Worm (Caenorhabditis elegans): Measurements from ENCODE around the gene R05F9.7.
"Not testable (repeated sequence)": the region's sequence is repeated elsewhere in the genome, so short reads cannot be mapped to it uniquely, and the experiment has no call there.

The R05F9.7 gene

ce11 chrII:4918501-4919021 is 32.5 kb downstream of the R05F9.7 start:
- no peak for TF ChIP-seq elt-1 (tag; optimal IDR thresholded peaks at IDR 0.05; ENCODE audit: borderline replicate concordance, insufficient read depth)
- peak; percentile 64 for TF ChIP-seq nhr-2 (tag; optimal IDR thresholded peaks at IDR 0.05)

ce11 chrII:4920608-4921007 is 34.5 kb downstream of the R05F9.7 start:
- TF ChIP-seq nhr-2 (tag; optimal IDR thresholded peaks at IDR 0.05) = no peak
- TF ChIP-seq lsy-2 (tag; optimal IDR thresholded peaks at IDR 0.05) = no peak
- no peak for TF ChIP-seq tbx-8 (GFP tag; optimal IDR thresholded peaks at IDR 0.05)
- TF ChIP-seq mls-2 (tag; optimal IDR thresholded peaks at IDR 0.05) = no peak
- TF ChIP-seq ztf-11 (tag; optimal IDR thresholded peaks at IDR 0.05) = no peak
- TF ChIP-seq drap-1 (GFP tag; optimal IDR thresholded peaks at IDR 0.05) = no peak
- no peak for TF ChIP-seq ces-1 (GFP tag; optimal IDR thresholded peaks at IDR 0.05)
- no peak for TF ChIP-seq sem-2 (GFP tag; optimal IDR thresholded peaks at IDR 0.05)
- TF ChIP-seq zip-8 (tag; optimal IDR thresholded peaks at IDR 0.05) = no peak
- TF ChIP-seq ceh-83 (GFP tag; optimal IDR thresholded peaks at IDR 0.05) = no peak
- TF ChIP-seq flh-1 (GFP tag; optimal IDR thresholded peaks at IDR 0.05) = no peak
- no peak for TF ChIP-seq unc-120 (tag; optimal IDR thresholded peaks at IDR 0.05; ENCODE audit: poor library complexity, severe bottlenecking)
- TF ChIP-seq nhr-12 (tag; optimal IDR thresholded peaks at IDR 0.05) = no peak
- TF ChIP-seq nhr-28 (tag; optimal IDR thresholded peaks at IDR 0.05) = no peak
- no peak for TF ChIP-seq blmp-1 (tag; optimal IDR thresholded peaks at IDR 0.05)
- TF ChIP-seq lin-32 (GFP tag; optimal IDR thresholded peaks at IDR 0.05) = no peak
- no peak for TF ChIP-seq M03D4.4 (tag; optimal IDR thresholded peaks at IDR 0.05)
- no peak for TF ChIP-seq elt-1 (tag; optimal IDR thresholded peaks at IDR 0.05; ENCODE audit: borderline replicate concordance, insufficient read depth)
- no peak for TF ChIP-seq hlh-1 (tag; optimal IDR thresholded peaks at IDR 0.05)

ce11 chrII:4924729-4925128 is 38.7 kb downstream of the R05F9.7 start:
- TF ChIP-seq lin-13 (tag; optimal IDR thresholded peaks at IDR 0.05) = no peak
- no peak for TF ChIP-seq hlh-1 (tag; optimal IDR thresholded peaks at IDR 0.05)
- TF ChIP-seq unc-120 (tag; optimal IDR thresholded peaks at IDR 0.05; ENCODE audit: poor library complexity, severe bottlenecking) = no peak
- no peak for TF ChIP-seq nhr-237 (tag; optimal IDR thresholded peaks at IDR 0.05)
- no peak for TF ChIP-seq ham-2 (GFP tag; optimal IDR thresholded peaks at IDR 0.05)
- no peak for TF ChIP-seq nhr-28 (tag; optimal IDR thresholded peaks at IDR 0.05)
- no peak for TF ChIP-seq snpc-4 (tag; optimal IDR thresholded peaks at IDR 0.05)
- no peak for TF ChIP-seq flh-1 (GFP tag; optimal IDR thresholded peaks at IDR 0.05)
- no peak for TF ChIP-seq ceh-43 (GFP tag; optimal IDR thresholded peaks at IDR 0.05)
- TF ChIP-seq nhr-76 (tag; optimal IDR thresholded peaks at IDR 0.05) = no peak
- TF ChIP-seq mls-2 (tag; optimal IDR thresholded peaks at IDR 0.05) = no peak
- TF ChIP-seq M03D4.4 (tag; optimal IDR thresholded peaks at IDR 0.05) = no peak
- no peak for TF ChIP-seq nhr-2 (tag; optimal IDR thresholded peaks at IDR 0.05)
- no peak for TF ChIP-seq sptf-1 (tag; optimal IDR thresholded peaks at IDR 0.05)
- no peak for TF ChIP-seq unc-62 (GFP tag; optimal IDR thresholded peaks at IDR 0.05)
- TF ChIP-seq lin-32 (GFP tag; optimal IDR thresholded peaks at IDR 0.05) = no peak

- no peak for TF ChIP-seq flh-1 (GFP tag; optimal IDR thresholded peaks at IDR 0.05)
- TF ChIP-seq lin-32 (GFP tag; optimal IDR thresholded peaks at IDR 0.05) = no peak
- TF ChIP-seq snpc-4 (tag; optimal IDR thresholded peaks at IDR 0.05) = no peak
- no peak for TF ChIP-seq cnd-1 (tag; optimal IDR thresholded peaks at IDR 0.05)
- no peak for TF ChIP-seq tbx-8 (GFP tag; optimal IDR thresholded peaks at IDR 0.05)
- no peak for TF ChIP-seq ceh-43 (GFP tag; optimal IDR thresholded peaks at IDR 0.05)
- TF ChIP-seq bed-3 (GFP tag; optimal IDR thresholded peaks at IDR 0.05) = no peak
Observed at ce11 chrII:4925198-4925764, 39.2 kb downstream of the R05F9.7 start, which contains the start of gene aagr-2. aagr-2 (minus strand) TSS chrII:4925248.

- TF ChIP-seq unc-62 (GFP tag; optimal IDR thresholded peaks at IDR 0.05) = no peak
Observed at ce11 chrII:4931286-4931685, 45.2 kb downstream of the R05F9.7 start.

- not testable (repeated sequence) for TF ChIP-seq drap-1 (GFP tag; optimal IDR thresholded peaks at IDR 0.05); unc-39 (tag; optimal IDR thresholded peaks at IDR 0.05); hlh-1 (tag; optimal IDR thresholded peaks at IDR 0.05)
Observed at ce11 chrII:4932727-4933126, 46.7 kb downstream of the R05F9.7 start, which contains the start of gene msp-152. msp-152 (plus strand) TSS chrII:4933027.
